Worm (Caenorhabditis elegans) whole organism, late embryonic: ENCODE data around the gene lin-33.

Experiments
- nhr-232 ChIP-seq: sonication (generic microtip); optimal IDR thresholded peaks from 2 replicates; lab custom pipeline; 2016; ENCODE audit warnings: missing genetic modification characterization, missing compliant biosample characterization
- tbx-2 ChIP-seq: sonication (generic microtip); optimal IDR thresholded peaks from 2 replicates; lab custom pipeline; 2016; ENCODE audit warnings: missing genetic modification characterization, missing compliant biosample characterization

ce11 chrIV:5979818-5980217 is 49.4 kb downstream of the lin-33 start:
- TF ChIP-seq nhr-232 (tag; lab: Kevin White, UChicago) (no peak), tbx-2 (tag; lab: Kevin White, UChicago) (no peak)
